Worm (Caenorhabditis elegans) whole organism, mixed stage, embryonic: ENCODE data around the gene gpa-3.
"Not testable (repeated sequence)": the region's sequence is repeated elsewhere in the genome, so short reads cannot be mapped to it uniquely, and the experiment has no call there.

Experiments used
- M03D4.4 ChIP-seq: sonication (generic microtip); optimal IDR thresholded peaks from 2 replicates; lab custom pipeline; 2017; ENCODE audit warnings: mild to moderate bottlenecking, missing genetic modification characterization, missing compliant biosample characterization
- bed-3 ChIP-seq: fragments of 200-800 bp; sonication (Bioruptor generic); optimal IDR thresholded peaks from 3 replicates; lab custom pipeline; 2018; ENCODE audit warnings: mild to moderate bottlenecking, missing genetic modification characterization, moderate library complexity, missing compliant biosample characterization
- blmp-1 ChIP-seq: fragments of 150-350 bp; optimal IDR thresholded peaks from 2 replicates; lab custom pipeline; 2014; ENCODE audit warnings: missing biosample characterization, missing genetic modification characterization
- ceh-39 ChIP-seq: fragments of 150-350 bp; optimal IDR thresholded peaks from 2 replicates; lab custom pipeline; 2014; ENCODE audit warnings: missing biosample characterization, missing genetic modification characterization
- ceh-43 ChIP-seq: fragments of 200-800 bp; sonication (Bioruptor generic); optimal IDR thresholded peaks from 2 replicates; lab custom pipeline; 2018; ENCODE audit warnings: mild to moderate bottlenecking, missing genetic modification characterization, moderate library complexity, missing compliant biosample characterization
- ceh-83 ChIP-seq: fragments of 200-800 bp; sonication (Bioruptor generic); optimal IDR thresholded peaks from 2 replicates; lab custom pipeline; 2018; ENCODE audit warnings: mild to moderate bottlenecking, missing genetic modification characterization, missing compliant biosample characterization
- ces-1 ChIP-seq: fragments of 150-350 bp; optimal IDR thresholded peaks from 2 replicates; lab custom pipeline; 2014; ENCODE audit warnings: missing biosample characterization, missing genetic modification reagents, missing genetic modification characterization
- cnd-1 ChIP-seq: fragments of 200-800 bp; sonication (Bioruptor generic); optimal IDR thresholded peaks from 2 replicates; lab custom pipeline; 2018; ENCODE audit warnings: mild to moderate bottlenecking, missing genetic modification characterization, missing compliant biosample characterization
- drap-1 ChIP-seq: fragments of 200-800 bp; sonication (Bioruptor generic); optimal IDR thresholded peaks from 3 replicates; lab custom pipeline; 2018; ENCODE audit warnings: mild to moderate bottlenecking, missing genetic modification characterization, missing compliant biosample characterization
- elt-1 ChIP-seq: sonication (generic microtip); optimal IDR thresholded peaks from 2 replicates; lab custom pipeline; 2017; ENCODE audit warnings: missing genetic modification characterization, mild to moderate bottlenecking, missing compliant biosample characterization, antibody characterized with exemption, moderate library complexity, borderline replicate concordance; ENCODE audit not compliant: insufficient read depth
- elt-3 ChIP-seq: fragments of 150-350 bp; optimal IDR thresholded peaks from 2 replicates; lab custom pipeline; 2014; ENCODE audit warnings: missing biosample characterization, missing genetic modification characterization
- flh-1 ChIP-seq: fragments of 200-800 bp; sonication (Bioruptor generic); optimal IDR thresholded peaks from 2 replicates; lab custom pipeline; 2018; ENCODE audit warnings: mild to moderate bottlenecking, missing genetic modification characterization, moderate library complexity, missing compliant biosample characterization
- ham-2 ChIP-seq: fragments of 200-800 bp; sonication (Bioruptor generic); optimal IDR thresholded peaks from 2 replicates; lab custom pipeline; 2018; ENCODE audit warnings: mild to moderate bottlenecking, missing genetic modification characterization, missing compliant biosample characterization
- hlh-1 ChIP-seq: fragments of 150-350 bp; optimal IDR thresholded peaks from 2 replicates; lab custom pipeline; 2014; ENCODE audit warnings: missing biosample characterization, missing genetic modification reagents, missing genetic modification characterization
- lin-13 ChIP-seq: fragments of 150-350 bp; optimal IDR thresholded peaks from 2 replicates; lab custom pipeline; 2014; ENCODE audit warnings: missing biosample characterization, missing genetic modification characterization
- lin-32 ChIP-seq: fragments of 200-800 bp; sonication (Bioruptor generic); optimal IDR thresholded peaks from 2 replicates; lab custom pipeline; 2018; ENCODE audit warnings: mild to moderate bottlenecking, missing genetic modification characterization, missing compliant biosample characterization
- lsy-2 ChIP-seq: fragments of 150-350 bp; optimal IDR thresholded peaks from 2 replicates; lab custom pipeline; 2014; ENCODE audit warnings: missing biosample characterization, missing genetic modification characterization
- mab-5 ChIP-seq: fragments of 150-350 bp; optimal IDR thresholded peaks from 2 replicates; lab custom pipeline; 2014; ENCODE audit warnings: missing biosample characterization, missing genetic modification characterization
- mep-1 ChIP-seq: fragments of 150-350 bp; optimal IDR thresholded peaks from 2 replicates; lab custom pipeline; 2017; ENCODE audit warnings: missing biosample characterization, missing genetic modification reagents, missing genetic modification characterization, inconsistent platforms
- nhr-12 ChIP-seq: fragments of 150-350 bp; optimal IDR thresholded peaks from 2 replicates; lab custom pipeline; 2014; ENCODE audit warnings: missing biosample characterization, missing genetic modification characterization
- nhr-2 ChIP-seq: fragments of 150-350 bp; optimal IDR thresholded peaks from 2 replicates; lab custom pipeline; 2014; ENCODE audit warnings: missing biosample characterization, missing genetic modification characterization
- nhr-237 ChIP-seq: fragments of 150-350 bp; optimal IDR thresholded peaks from 2 replicates; lab custom pipeline; 2014; ENCODE audit warnings: missing biosample characterization, missing genetic modification characterization
- nhr-28 ChIP-seq: fragments of 150-350 bp; optimal IDR thresholded peaks from 2 replicates; lab custom pipeline; 2014; ENCODE audit warnings: missing biosample characterization, missing genetic modification characterization
- nhr-76 ChIP-seq: sonication (generic microtip); optimal IDR thresholded peaks from 2 replicates; lab custom pipeline; 2017; ENCODE audit warnings: missing biosample characterization, missing genetic modification characterization
- pha-4 ChIP-seq: fragments of 150-350 bp; optimal IDR thresholded peaks from 2 replicates; lab custom pipeline; 2018; ENCODE audit warnings: missing biosample characterization, missing genetic modification reagents, missing genetic modification characterization
- sem-2 ChIP-seq: fragments of 200-800 bp; sonication (Bioruptor generic); optimal IDR thresholded peaks from 2 replicates; lab custom pipeline; 2018; ENCODE audit warnings: mild to moderate bottlenecking, missing genetic modification characterization, missing compliant biosample characterization
- snpc-4 ChIP-seq: fragments of 150-350 bp; optimal IDR thresholded peaks from 2 replicates; lab custom pipeline; 2014; ENCODE audit warnings: missing biosample characterization, missing genetic modification characterization
- sptf-1 ChIP-seq: sonication (generic microtip); optimal IDR thresholded peaks from 2 replicates; lab custom pipeline; 2017; ENCODE audit warnings: mild to moderate bottlenecking, missing genetic modification characterization, moderate library complexity, missing compliant biosample characterization
- tbx-8 ChIP-seq: fragments of 200-800 bp; sonication (Bioruptor generic); optimal IDR thresholded peaks from 2 replicates; lab custom pipeline; 2018; ENCODE audit warnings: mild to moderate bottlenecking, missing genetic modification characterization, moderate library complexity, missing compliant biosample characterization
- unc-120 ChIP-seq: sonication (generic microtip); optimal IDR thresholded peaks from 2 replicates; lab custom pipeline; 2017; ENCODE audit warnings: missing genetic modification characterization, missing compliant biosample characterization; ENCODE audit not compliant: poor library complexity, severe bottlenecking
- unc-39 ChIP-seq: fragments of 150-350 bp; optimal IDR thresholded peaks from 2 replicates; lab custom pipeline; 2014; ENCODE audit warnings: missing biosample characterization, missing genetic modification characterization
- unc-62 ChIP-seq: fragments of 150-350 bp; optimal IDR thresholded peaks from 2 replicates; lab custom pipeline; 2014; ENCODE audit warnings: missing biosample characterization, missing genetic modification reagents, missing genetic modification characterization
- zip-8 ChIP-seq: fragments of 150-350 bp; optimal IDR thresholded peaks from 2 replicates; lab custom pipeline; 2014; ENCODE audit warnings: missing biosample characterization, missing genetic modification characterization

The gpa-3 gene

ce11 chrV:9381846-9382363 lies 22.3 kb upstream of the gpa-3 start, which contains the start of gene E02C12.12:
E02C12.12 (minus strand) TSS chrV:9382313.
- TF ChIP-seq zip-8 (tag; lab: Kevin White, UChicago) (no peak), nhr-2 (peak; percentile 51)

DNA sequence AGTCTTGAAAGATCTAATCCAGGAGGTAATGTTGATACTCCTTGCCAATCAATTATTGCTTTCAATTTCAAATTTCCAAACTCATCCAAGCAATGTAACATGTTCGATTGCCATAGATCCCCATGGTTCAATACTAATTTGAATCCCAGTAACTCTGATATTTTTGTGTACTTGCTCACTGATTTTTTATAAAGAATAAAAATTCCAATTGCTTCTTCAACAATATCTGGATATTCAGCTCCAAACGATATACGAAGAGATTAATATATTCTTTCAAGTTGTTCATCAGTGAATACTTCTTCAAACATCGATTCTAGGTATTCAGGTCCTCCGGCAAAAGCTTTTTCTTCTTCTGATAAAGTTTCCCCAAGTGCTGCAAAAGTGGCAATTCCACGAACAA lies 20.2 kb upstream of the gpa-3 start, which contains the start of gene E02C12.11:
Gene E02C12.11 (minus strand): TSS at position 101 of the 400 bp plus-strand sequence.
- not testable (repeated sequence) for TF ChIP-seq cnd-1 (tag; lab: Kevin White, UChicago); ceh-83 (GFP tag; lab: Kevin White, UChicago); snpc-4

- TF ChIP-seq elt-1 = no peak
- TF ChIP-seq unc-62 (GFP tag; lab: Kevin White, UChicago) = no peak
- no peak for TF ChIP-seq M03D4.4 (tag; lab: Kevin White, UChicago)
- no peak for TF ChIP-seq elt-3
- TF ChIP-seq ceh-39 = no peak
- TF ChIP-seq ham-2 (GFP tag; lab: Kevin White, UChicago) = no peak
- TF ChIP-seq flh-1 (GFP tag; lab: Kevin White, UChicago) = no peak
- TF ChIP-seq sptf-1 (tag; lab: Kevin White, UChicago) = no peak
- TF ChIP-seq bed-3 (GFP tag; lab: Kevin White, UChicago) = no peak
- TF ChIP-seq lsy-2 (tag; lab: Kevin White, UChicago) = no peak
- no peak for TF ChIP-seq unc-39
- no peak for TF ChIP-seq nhr-76 (tag; lab: Kevin White, UChicago)
- no peak for TF ChIP-seq nhr-237 (tag; lab: Kevin White, UChicago)
- no peak for TF ChIP-seq mep-1 (tag; lab: Kevin White, UChicago)
- no peak for TF ChIP-seq drap-1 (GFP tag; lab: Kevin White, UChicago)
- TF ChIP-seq snpc-4 = no peak
- TF ChIP-seq hlh-1 (tag; lab: Kevin White, UChicago) = no peak
- TF ChIP-seq pha-4 = no peak
- no peak for TF ChIP-seq sem-2 (GFP tag; lab: Kevin White, UChicago)
- TF ChIP-seq nhr-28 = no peak
- TF ChIP-seq, all 35 proteins: peak for 0
Measured at ce11 chrV:9378335-9378734, 18.8 kb upstream of the gpa-3 start, which contains the start of gene E02C12.10. E02C12.10 (minus strand) TSS chrV:9378409.

- TF ChIP-seq nhr-12 (tag; lab: Kevin White, UChicago) (no peak), mab-5 (tag; lab: Kevin White, UChicago) (no peak), unc-62 (GFP tag; lab: Kevin White, UChicago) (no peak), blmp-1 (tag; lab: Kevin White, UChicago) (no peak), nhr-2 (no peak), ceh-43 (no peak), nhr-76 (tag; lab: Kevin White, UChicago) (no peak), ces-1 (GFP tag; lab: Kevin White, UChicago) (no peak), cnd-1 (tag; lab: Kevin White, UChicago) (no peak), ceh-39 (no peak), lsy-2 (tag; lab: Kevin White, UChicago) (no peak)
Measured at ce11 chrV:9376417-9376816, 16.8 kb upstream of the gpa-3 start, which contains the start of gene E02C12.19. E02C12.19 (minus strand) TSS chrV:9376517.

DNA sequence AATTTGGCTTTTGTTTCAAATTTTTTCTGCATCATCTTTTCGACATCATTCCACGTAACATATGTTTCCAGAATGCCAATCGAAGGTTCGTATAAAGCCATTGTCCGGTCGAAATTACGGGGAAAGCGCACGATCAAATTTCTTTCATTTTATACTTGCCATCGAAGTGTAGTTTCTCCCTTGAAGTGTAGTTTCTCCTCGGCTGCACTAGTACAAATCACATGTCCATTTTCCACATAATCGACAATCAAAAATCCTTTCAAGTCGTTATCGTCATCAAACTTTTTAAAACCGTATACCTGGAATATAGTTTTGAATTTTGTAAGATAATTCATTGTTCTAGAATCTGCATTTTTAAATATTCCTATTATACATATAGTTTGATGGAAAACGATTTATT lies 15.8 kb upstream of the gpa-3 start, which contains the start of gene E02C12.9:
Gene E02C12.9 (minus strand): TSS at position 101 of the 400 bp plus-strand sequence.
- TF ChIP-seq drap-1 (GFP tag; lab: Kevin White, UChicago) (no peak), tbx-8 (GFP tag; lab: Kevin White, UChicago) (no peak), elt-3 (no peak), M03D4.4 (tag; lab: Kevin White, UChicago) (no peak), nhr-28 (no peak), ces-1 (GFP tag; lab: Kevin White, UChicago) (no peak), lin-32 (GFP tag; lab: Kevin White, UChicago) (no peak), nhr-76 (tag; lab: Kevin White, UChicago) (no peak), ceh-83 (GFP tag; lab: Kevin White, UChicago) (no peak), bed-3 (GFP tag; lab: Kevin White, UChicago) (no peak), snpc-4 (no peak), lin-13 (tag; lab: Kevin White, UChicago) (no peak), unc-120 (tag; lab: Kevin White, UChicago) (no peak), mep-1 (tag; lab: Kevin White, UChicago) (no peak), hlh-1 (tag; lab: Kevin White, UChicago) (no peak), sptf-1 (tag; lab: Kevin White, UChicago) (no peak), unc-62 (GFP tag; lab: Kevin White, UChicago) (no peak), zip-8 (tag; lab: Kevin White, UChicago) (no peak), pha-4 (no peak)
